Worm (Caenorhabditis elegans): ENCODE measurements around the gene F28H7.8.

DNA sequence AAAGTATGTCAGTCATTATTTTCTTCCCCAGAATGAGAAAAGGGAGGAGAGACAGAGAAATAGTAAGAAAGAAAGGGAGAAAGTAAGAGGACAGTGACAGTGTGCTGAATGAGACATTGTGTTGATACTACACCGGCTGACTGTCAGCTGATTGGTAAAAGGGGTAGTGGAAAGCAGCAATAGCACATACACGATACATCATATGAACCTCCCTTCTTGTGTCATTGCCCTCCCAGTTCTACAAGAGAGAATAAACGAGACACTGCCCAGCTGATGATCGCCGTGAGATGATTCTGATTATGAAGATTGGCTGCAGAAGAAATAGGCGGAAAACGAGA lies 39.0 kb upstream of the F28H7.8 start:
- TF ChIP-seq ztf-29 (GFP tag; IDR thresholded peaks at IDR 0.05), result no peak
- no peak for TF ChIP-seq cog-1 (tag; optimal IDR thresholded peaks at IDR 0.05)
- no peak for TF ChIP-seq klf-2 (GFP tag; conservative IDR thresholded peaks at IDR 0.05)
- TF ChIP-seq flt-1 (GFP tag; IDR thresholded peaks at IDR 0.05), result no peak
- no peak for TF ChIP-seq tab-1 (GFP tag; IDR thresholded peaks at IDR 0.05)
- no peak for TF ChIP-seq T22C8.4 (GFP tag; IDR thresholded peaks at IDR 0.05)
- no peak for TF ChIP-seq ztf-23 (GFP tag; IDR thresholded peaks at IDR 0.05)
- TF ChIP-seq ref-1 (GFP tag; conservative IDR thresholded peaks at IDR 0.05), result no peak
- no peak for TF ChIP-seq med-1 (GFP tag; optimal IDR thresholded peaks at IDR 0.05; ENCODE audit: insufficient read depth)
